Worm (Caenorhabditis elegans) whole organism, L3 larva: ENCODE measurements around the gene plpp-1.1.

Experiments
- elt-1 ChIP-seq: fragments of 150-350 bp; optimal IDR thresholded peaks from 2 replicates; lab custom pipeline; 2014; ENCODE audit warnings: missing biosample characterization, missing genetic modification characterization
- jun-1 ChIP-seq: fragments of 150-350 bp; optimal IDR thresholded peaks from 2 replicates; lab custom pipeline; 2014; ENCODE audit warnings: missing biosample characterization, missing genetic modification reagents, missing genetic modification characterization
- pha-4 ChIP-seq: fragments of 150-350 bp; optimal IDR thresholded peaks from 2 replicates; lab custom pipeline; 2014; ENCODE audit warnings: missing biosample characterization, missing genetic modification reagents, missing genetic modification characterization
- pqm-1 ChIP-seq: fragments of 150-350 bp; optimal IDR thresholded peaks from 2 replicates; lab custom pipeline; 2017; ENCODE audit warnings: missing biosample characterization, missing genetic modification characterization, inconsistent platforms
- unc-39 ChIP-seq: sonication (generic microtip); optimal IDR thresholded peaks from 4 replicates; lab custom pipeline; 2017; ENCODE audit warnings: missing biosample characterization, missing genetic modification characterization
- ztf-4 ChIP-seq: fragments of 150-350 bp; optimal IDR thresholded peaks from 2 replicates; lab custom pipeline; 2014; ENCODE audit warnings: missing biosample characterization, missing genetic modification characterization

ce11 chrII:3933640-3934039, 5.8 kb upstream of the plpp-1.1 start, which contains the start of gene Y14H12B.2:
- TF ChIP-seq jun-1 (no peak), pqm-1 (tag; lab: Kevin White, UChicago) (no peak), ztf-4 (tag; lab: Kevin White, UChicago) (no peak), unc-39 (tag; lab: Kevin White, UChicago) (no peak), pha-4 (tag; lab: Kevin White, UChicago) (no peak), elt-1 (tag; lab: Kevin White, UChicago) (no peak)
